Worm (Caenorhabditis elegans): Measurements from ENCODE around the gene ugt-67.

Gene ugt-67

ce11 chrV:4901074-4901473 is at the start of gene ugt-67:
ugt-67 (plus strand) TSS chrV:4901374.
- no peak for TF ChIP-seq mes-2 (tag; optimal IDR thresholded peaks at IDR 0.05; ENCODE audit: poor library complexity, severe bottlenecking)
- TF ChIP-seq nhr-28 (tag; optimal IDR thresholded peaks at IDR 0.05), result peak; percentile 7

ce11 chrV:4851969-4852368 is 49.2 kb upstream of the ugt-67 start:
- TF ChIP-seq cey-2 (tag; optimal IDR thresholded peaks at IDR 0.05; ENCODE audit: borderline replicate concordance, insufficient read depth) (no peak), nhr-28 (tag; optimal IDR thresholded peaks at IDR 0.05) (no peak), Y75B8A.6 (GFP tag; IDR thresholded peaks at IDR 0.05) (no peak), egl-43 (GFP tag; IDR thresholded peaks at IDR 0.05) (no peak), daf-8 (GFP tag; IDR thresholded peaks at IDR 0.05) (no peak), ceh-44 (GFP tag; IDR thresholded peaks at IDR 0.05) (no peak), spr-3 (GFP tag; optimal IDR thresholded peaks at IDR 0.05) (no peak)

ce11 chrV:4857561-4857960 is 43.6 kb upstream of the ugt-67 start:
- TF ChIP-seq aha-1 (tag), result peak; percentile 91
- no peak for TF ChIP-seq ZK337.2 (GFP tag; IDR thresholded peaks at IDR 0.05)
- TF ChIP-seq D1046.2 (GFP tag; IDR thresholded peaks at IDR 0.05), result no peak
- no peak for TF ChIP-seq dmd-6 (GFP tag; IDR thresholded peaks at IDR 0.05)
- TF ChIP-seq lim-7 (GFP tag; IDR thresholded peaks at IDR 0.05), result no peak

- no peak for TF ChIP-seq Y75B8A.6 (GFP tag; IDR thresholded peaks at IDR 0.05)
- TF ChIP-seq lsy-2 (tag; optimal IDR thresholded peaks at IDR 0.05), result peak in 1 of 2 experiments; percentile 5
- no peak for TF ChIP-seq nhr-77 (tag; optimal IDR thresholded peaks at IDR 0.05)
- TF ChIP-seq rbr-2 (tag; optimal IDR thresholded peaks at IDR 0.05), result peak; percentile 48
- TF ChIP-seq T20F7.1 (GFP tag; optimal IDR thresholded peaks at IDR 0.05), result no peak
- TF ChIP-seq saeg-2 (GFP tag; IDR thresholded peaks at IDR 0.05), result no peak
- TF ChIP-seq aha-1 (tag), result peak; percentile 27
Observed at ce11 chrV:4860525-4860924, 40.6 kb upstream of the ugt-67 start.

ce11 chrV:4862737-4863136 is 38.4 kb upstream of the ugt-67 start, which contains the start of gene C37H5.13:
C37H5.13 (minus strand) TSS chrV:4862965.
- TF ChIP-seq lsy-2 (tag; optimal IDR thresholded peaks at IDR 0.05), result peak in 1 of 2 experiments; percentile 19
- peak; percentile 45 for TF ChIP-seq dve-1 (tag; optimal IDR thresholded peaks at IDR 0.05; ENCODE audit: insufficient read depth)
- TF ChIP-seq hif-1 (tag; optimal IDR thresholded peaks at IDR 0.05), result peak in 1 of 2 experiments; percentile 2
- TF ChIP-seq ztf-7 (tag; optimal IDR thresholded peaks at IDR 0.05), result peak; percentile 56
- TF ChIP-seq attf-4 (tag; optimal IDR thresholded peaks at IDR 0.05), result no peak
- peak; percentile 48 for TF ChIP-seq hlh-30 (tag; optimal IDR thresholded peaks at IDR 0.05; ENCODE audit: insufficient read depth)
- TF ChIP-seq nhr-28 (tag; optimal IDR thresholded peaks at IDR 0.05), result peak; percentile 98
- peak; percentile 11 for TF ChIP-seq nhr-11 (tag; optimal IDR thresholded peaks at IDR 0.05)
- no peak for TF ChIP-seq vab-7 (GFP tag; IDR thresholded peaks at IDR 0.05)
- TF ChIP-seq mep-1 (tag; optimal IDR thresholded peaks at IDR 0.05), result peak; percentile 28
- no peak for TF ChIP-seq unc-62 (GFP tag; optimal IDR thresholded peaks at IDR 0.05 in 1 of 2)
- TF ChIP-seq unc-62 (tag; optimal IDR thresholded peaks at IDR 0.05), result no peak
- TF ChIP-seq daf-16 (GFP tag; optimal IDR thresholded peaks at IDR 0.05), result no peak
- peak; percentile 42 for TF ChIP-seq daf-16 (tag; optimal IDR thresholded peaks at IDR 0.05)
- TF ChIP-seq pqm-1 (tag; optimal IDR thresholded peaks at IDR 0.05), result no peak
- no peak for TF ChIP-seq Y75B8A.6 (GFP tag; IDR thresholded peaks at IDR 0.05)
- TF ChIP-seq snpc-4 (tag; optimal IDR thresholded peaks at IDR 0.05), result no peak
- no peak for TF ChIP-seq tra-1 (GFP tag; IDR thresholded peaks at IDR 0.05)
- TF ChIP-seq mdl-1 (tag; optimal IDR thresholded peaks at IDR 0.05), result peak in 1 of 2 experiments; percentile 27
